Fruit fly (Drosophila melanogaster): Measurements from ENCODE around the gene Gr33a.

Gene Gr33a

dm6 chr2L:12170250-12170649 is 32.4 kb downstream of the Gr33a start, which contains the start of gene CG17217:
Gene CG17217 (plus strand): TSS chr2L:12170550.
- no peak for TF ChIP-seq fd59A (GFP tag; optimal IDR thresholded peaks at IDR 0.05)
- TF ChIP-seq ss (GFP tag; optimal IDR thresholded peaks at IDR 0.05): no peak
- TF ChIP-seq CG15336 (GFP tag; IDR thresholded peaks at IDR 0.05): no peak
- TF ChIP-seq Eip93F (GFP tag; optimal IDR thresholded peaks at IDR 0.05): no peak
- no peak for TF ChIP-seq CG6163 (GFP tag; IDR thresholded peaks at IDR 0.05)
- TF ChIP-seq acj6 (GFP tag; optimal IDR thresholded peaks at IDR 0.05): no peak
- no peak for TF ChIP-seq Lpt (GFP tag; optimal IDR thresholded peaks at IDR 0.05)
- TF ChIP-seq CG4318 (GFP tag; optimal IDR thresholded peaks at IDR 0.05): no peak
- no peak for TF ChIP-seq CG1621 (tag; optimal IDR thresholded peaks at IDR 0.05)

dm6 chr2L:12172536-12173234 is 34.9 kb downstream of the Gr33a start, which contains the start of the genes CG6583 and crok:
Gene CG6583 (minus strand): TSS chr2L:12172586.
Gene crok (plus strand): TSS chr2L:12172981.
- no peak for TF ChIP-seq svp (GFP tag)
- no peak for TF ChIP-seq Blimp-1 (GFP tag; optimal IDR thresholded peaks at IDR 0.05)
- no peak for TF ChIP-seq Ets21C (GFP tag; optimal IDR thresholded peaks at IDR 0.05)
- peak; percentile 74 for TF ChIP-seq fkh (GFP tag; optimal IDR thresholded peaks at IDR 0.05)
- no peak for TF ChIP-seq fd59A (GFP tag; optimal IDR thresholded peaks at IDR 0.05)

dm6 chr2L:12174493-12175129 is 36.8 kb downstream of the Gr33a start, which contains the start of gene bru1:
Gene bru1 (plus strand): TSS chr2L:12175004.
- TF ChIP-seq Sox102F (GFP tag; optimal IDR thresholded peaks at IDR 0.05) (no peak), fd85E (GFP tag; optimal IDR thresholded peaks at IDR 0.05) (no peak), Eip93F (GFP tag; optimal IDR thresholded peaks at IDR 0.05) (no peak), CG11902 (GFP tag; optimal IDR thresholded peaks at IDR 0.05) (no peak), Hr4 (GFP tag; optimal IDR thresholded peaks at IDR 0.05) (no peak), CG1621 (tag; optimal IDR thresholded peaks at IDR 0.05) (no peak), fd59A (GFP tag; optimal IDR thresholded peaks at IDR 0.05) (no peak), vri (GFP tag; optimal IDR thresholded peaks at IDR 0.05) (no peak), CG6854 (GFP tag; optimal IDR thresholded peaks at IDR 0.05) (no peak), acj6 (GFP tag; optimal IDR thresholded peaks at IDR 0.05) (no peak), CG8119 (GFP tag; IDR thresholded peaks at IDR 0.05) (no peak), svp (GFP tag) (no peak), CG15336 (GFP tag; IDR thresholded peaks at IDR 0.05) (no peak), Eip78C (GFP tag) (no peak), salr (GFP tag; optimal IDR thresholded peaks at IDR 0.05) (no peak)

dm6 chr2L:12177621-12178020 is 39.8 kb downstream of the Gr33a start, which contains the start of gene atilla:
Gene atilla (minus strand): TSS chr2L:12177886.
- no peak for TF ChIP-seq dac (GFP tag; optimal IDR thresholded peaks at IDR 0.05)
- peak; percentile 13 for TF ChIP-seq fkh (GFP tag; optimal IDR thresholded peaks at IDR 0.05)
- no peak for TF ChIP-seq Blimp-1 (GFP tag; optimal IDR thresholded peaks at IDR 0.05)
- peak; percentile 17; the same call in 1 of the 3 replicates for TF ChIP-seq eg (GFP tag; IDR thresholded peaks at IDR 0.05)
- peak; percentile 30; the same call in 1 of the 2 replicates for TF ChIP-seq CG15336 (GFP tag; IDR thresholded peaks at IDR 0.05)
- TF ChIP-seq CG6163 (GFP tag; IDR thresholded peaks at IDR 0.05): no peak

All from whole organism, prepupa.